Worm (Caenorhabditis elegans): ENCODE results near the gene srb-5.

- no peak for TF ChIP-seq ref-1 (GFP tag; conservative IDR thresholded peaks at IDR 0.05)
- TF ChIP-seq klf-2 (GFP tag; conservative IDR thresholded peaks at IDR 0.05): no peak
- no peak for TF ChIP-seq cog-1 (tag; optimal IDR thresholded peaks at IDR 0.05)
- no peak for TF ChIP-seq ztf-29 (GFP tag; IDR thresholded peaks at IDR 0.05)
- TF ChIP-seq flt-1 (GFP tag; IDR thresholded peaks at IDR 0.05): no peak
- no peak for TF ChIP-seq med-1 (GFP tag; optimal IDR thresholded peaks at IDR 0.05; ENCODE audit: insufficient read depth)
- no peak for TF ChIP-seq tab-1 (GFP tag; IDR thresholded peaks at IDR 0.05)
Observed at ce11 chrII:5191766-5192165, 28.6 kb upstream of the srb-5 start.

Data from whole organism, midembryonic.